Fruit fly (Drosophila melanogaster) whole organism, adult: Measurements from ENCODE around the gene CG8916.
A peak's percentile ranks its signal among the peaks of the same experiment; 100 is the strongest.

Source experiments
- CG12768 ChIP-seq: fragments of 200-800 bp; sonication (Bioruptor generic); optimal IDR thresholded peaks from 2 replicates; lab custom pipeline; 2017; ENCODE audit warnings: missing biosample characterization, missing genetic modification characterization, mild to moderate bottlenecking, moderate library complexity, missing genetic modification reagents
- CG14711 ChIP-seq: fragments of 200-800 bp; sonication (Bioruptor generic); optimal IDR thresholded peaks from 2 replicates; lab custom pipeline; 2018; ENCODE audit warnings: missing biosample characterization, mild to moderate bottlenecking, missing genetic modification characterization, moderate library complexity
- CG33017 ChIP-seq: fragments of 200-800 bp; sonication (Bioruptor generic); optimal IDR thresholded peaks from 2 replicates; lab custom pipeline; 2018; ENCODE audit warnings: missing biosample characterization, mild to moderate bottlenecking, missing genetic modification characterization, moderate library complexity
- Clk ChIP-seq: fragments of 200-800 bp; sonication (Bioruptor generic); optimal IDR thresholded peaks from 2 replicates; lab custom pipeline; 2017; ENCODE audit warnings: missing biosample characterization, missing genetic modification characterization
- Crg-1 ChIP-seq: fragments of 200-800 bp; sonication (Bioruptor generic); optimal IDR thresholded peaks from 2 replicates; lab custom pipeline; 2016; ENCODE audit warnings: missing biosample characterization, missing genetic modification characterization
- Hr96 ChIP-seq: fragments of 200-800 bp; sonication (Bioruptor generic); optimal IDR thresholded peaks from 2 replicates; lab custom pipeline; 2016; ENCODE audit warnings: missing biosample characterization, missing genetic modification characterization
- cic ChIP-seq: fragments of 200-800 bp; sonication (Bioruptor generic); optimal IDR thresholded peaks from 2 replicates; lab custom pipeline; 2017; ENCODE audit warnings: missing biosample characterization, mild to moderate bottlenecking, missing genetic modification characterization, moderate library complexity
- cnc ChIP-seq, 2 experiments: fragments of >200 bp; optimal IDR thresholded peaks; 2 replicates each; lab custom pipeline; 2017
- kay ChIP-seq: fragments of 200-800 bp; sonication (Bioruptor generic); peaks from one replicate; lab custom pipeline; 2016; ENCODE audit warnings: missing biosample characterization, missing genetic modification characterization, borderline replicate concordance
- ovo ChIP-seq: fragments of 200-800 bp; sonication (Bioruptor generic); optimal IDR thresholded peaks from 2 replicates; lab custom pipeline; 2016; ENCODE audit warnings: missing biosample characterization, missing genetic modification characterization

DNA sequence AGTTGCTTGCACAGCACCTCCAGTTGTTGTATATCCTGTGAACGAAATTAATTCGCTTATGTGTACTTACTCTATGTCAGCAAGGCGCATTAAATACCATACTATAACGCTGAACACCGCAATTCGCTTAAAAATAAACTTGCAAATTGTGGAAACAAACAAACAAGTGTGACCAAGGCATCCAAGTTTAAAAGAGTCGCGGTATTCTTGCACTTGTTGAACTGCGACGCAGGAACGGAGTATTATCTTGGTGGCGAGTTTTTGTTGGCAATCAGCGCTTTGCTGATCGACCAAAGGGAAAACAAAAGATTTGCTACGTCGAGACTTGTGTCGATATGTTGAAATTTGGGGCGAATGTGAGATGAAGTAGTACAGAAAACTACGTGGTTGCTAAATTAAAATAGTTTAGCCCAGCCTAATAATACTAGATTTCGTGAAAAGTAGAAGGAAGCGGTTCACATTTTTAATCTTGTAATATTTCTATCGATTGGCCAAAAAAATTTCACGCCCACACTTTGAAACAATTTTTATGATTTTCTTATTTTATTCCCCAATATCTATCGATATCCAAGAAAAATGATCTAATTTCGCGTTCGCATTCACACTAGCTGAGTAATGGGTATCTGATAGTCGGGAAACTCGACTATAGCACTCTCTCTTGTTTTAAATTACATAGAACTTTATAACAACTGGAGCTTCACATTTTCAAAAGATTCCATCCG lies 11.9 kb downstream of the CG8916 start, which contains the start of gene Ranbp16:
- TF ChIP-seq cic (GFP tag; lab: Kevin White, UChicago) (no peak), kay (GFP tag; lab: Kevin White, UChicago) (peak; percentile 37), Clk (no peak), CG33017 (no peak), Hr96 (GFP tag; lab: Kevin White, UChicago) (no peak), cnc (optimal IDR thresholded peaks at IDR 0.05; lab: Kevin White, UChicago) (no peak), CG12768 (GFP tag; lab: Kevin White, UChicago) (no peak), ovo (GFP tag; lab: Kevin White, UChicago) (no peak), Crg-1 (GFP tag; lab: Kevin White, UChicago) (no peak), CG14711 (tag; lab: Kevin White, UChicago) (no peak)
